Fruit fly (Drosophila melanogaster): ENCODE measurements around the gene CG43739.

Gene CG43739

dm6 chr2L:20823196-20824105 is 95.3 kb downstream of the CG43739 start (continued):
- TF ChIP-seq mam (GFP tag; optimal IDR thresholded peaks at IDR 0.05) (no peak), CG12942 (GFP tag; optimal IDR thresholded peaks at IDR 0.05) (peak; percentile 16), lilli (GFP tag; optimal IDR thresholded peaks at IDR 0.05) (no peak), exex (tag; optimal IDR thresholded peaks at IDR 0.05) (peak; percentile 54), ftz-f1 (GFP tag; optimal IDR thresholded peaks at IDR 0.05) (peak; percentile 66), CG34224 (GFP tag; IDR thresholded peaks at IDR 0.05; ENCODE audit: partially characterized antibody) (0 out of 3 replicates have a peak, but pooled peaks have one; percentile 9), lmd (GFP tag; IDR thresholded peaks at IDR 0.05) (no peak), da (GFP tag; optimal IDR thresholded peaks at IDR 0.05) (no peak), CG3838 (GFP tag; optimal IDR thresholded peaks at IDR 0.05) (no peak), CG17361 (GFP tag; IDR thresholded peaks at IDR 0.05) (peak; percentile 67; the same call in 2 of the 3 replicates), sens (GFP tag) (peak; percentile 68), CG34376 (GFP tag; optimal IDR thresholded peaks at IDR 0.05) (peak; percentile 83), Xbp1 (GFP tag; optimal IDR thresholded peaks at IDR 0.05) (peak; percentile 22), CG31388 (GFP tag; optimal IDR thresholded peaks at IDR 0.05) (no peak), z (GFP tag; IDR thresholded peaks at IDR 0.05) (peak; percentile 63; the same call in 1 of the 3 replicates), CG9609 (GFP tag; optimal IDR thresholded peaks at IDR 0.05) (no peak), Gsc (GFP tag; IDR thresholded peaks at IDR 0.05) (no peak), fd3F (GFP tag; optimal IDR thresholded peaks at IDR 0.05) (no peak), kay (GFP tag; optimal IDR thresholded peaks at IDR 0.05) (no peak), CG10979 (tag; optimal IDR thresholded peaks at IDR 0.05) (peak; percentile 0), CG17328 (GFP tag; IDR thresholded peaks at IDR 0.05) (0 out of 2 replicates have a peak, but pooled peaks have one; percentile 25), sens-2 (GFP tag; IDR thresholded peaks at IDR 0.05) (no peak), gcm2 (GFP tag; optimal IDR thresholded peaks at IDR 0.05) (no peak), CG7556 (GFP tag; optimal IDR thresholded peaks at IDR 0.05) (peak; percentile 36), Bgb (GFP tag; IDR thresholded peaks at IDR 0.05; ENCODE audit: partially characterized antibody) (peak; percentile 62; the same call in 1 of the 2 replicates), ato (GFP tag; IDR thresholded peaks at IDR 0.05; ENCODE audit: partially characterized antibody) (no peak), zfh1 (GFP tag; IDR thresholded peaks at IDR 0.05) (peak; percentile 29; the same call in 1 of the 3 replicates), gsb (GFP tag; IDR thresholded peaks at IDR 0.05) (no peak), CG13775 (GFP tag; optimal IDR thresholded peaks at IDR 0.05) (no peak), CG2889 (GFP tag; IDR thresholded peaks at IDR 0.05) (no peak), CG10366 (GFP tag; IDR thresholded peaks at IDR 0.05) (no peak), sr (GFP tag; IDR thresholded peaks at IDR 0.05) (peak; percentile 91), CG11456 (GFP tag; IDR thresholded peaks at IDR 0.05) (no peak), Oli (tag; optimal IDR thresholded peaks at IDR 0.05) (peak; percentile 30), E2f1 (GFP tag; IDR thresholded peaks at IDR 0.05) (0 out of 2 replicates have a peak, but pooled peaks have one; percentile 14), CG18011 (GFP tag; optimal IDR thresholded peaks at IDR 0.05) (no peak), CG14667 (GFP tag; IDR thresholded peaks at IDR 0.05) (no peak), CG17612 (GFP tag; IDR thresholded peaks at IDR 0.05) (no peak), CG8924 (tag; optimal IDR thresholded peaks at IDR 0.05) (no peak), odd (GFP tag; optimal IDR thresholded peaks at IDR 0.05) (no peak), CG9215 (GFP tag; IDR thresholded peaks at IDR 0.05) (peak; percentile 42; the same call in 1 of the 2 replicates), Rfx (GFP tag; IDR thresholded peaks at IDR 0.05) (peak; percentile 43; the same call in 1 of the 2 replicates), knrl (GFP tag; IDR thresholded peaks at IDR 0.05; ENCODE audit: partially characterized antibody) (peak; percentile 40; the same call in 2 of the 3 replicates), Adf1 (GFP tag; IDR thresholded peaks at IDR 0.05) (peak; percentile 61), schlank (tag; optimal IDR thresholded peaks at IDR 0.05) (no peak), CG17568 (GFP tag; optimal IDR thresholded peaks at IDR 0.05) (no peak), CG15696 (tag; optimal IDR thresholded peaks at IDR 0.05) (no peak), CG4424 (GFP tag; optimal IDR thresholded peaks at IDR 0.05) (peak; percentile 32), shn (GFP tag; optimal IDR thresholded peaks at IDR 0.05) (no peak)
